Worm (Caenorhabditis elegans) whole organism, L1 larva: ENCODE data around the gene clec-25.
A peak's percentile ranks its signal among the peaks of the same experiment; 100 is the strongest.

ENCODE experiments used
- C04F5.9 ChIP-seq: sonication (generic microtip); optimal IDR thresholded peaks from 2 replicates; lab custom pipeline; 2016; ENCODE audit warnings: missing genetic modification characterization, missing compliant biosample characterization
- C34B4.2 ChIP-seq: sonication (generic microtip); optimal IDR thresholded peaks from 2 replicates; lab custom pipeline; 2017; ENCODE audit warnings: mild to moderate bottlenecking, missing genetic modification characterization, missing compliant biosample characterization
- F16B12.6 ChIP-seq: fragments of 150-350 bp; optimal IDR thresholded peaks from 2 replicates; lab custom pipeline; 2014; ENCODE audit warnings: missing biosample characterization, missing genetic modification characterization
- Y116A8C.19 ChIP-seq: sonication (generic microtip); optimal IDR thresholded peaks from 2 replicates; lab custom pipeline; 2016; ENCODE audit warnings: missing compliant biosample characterization, missing genetic modification characterization, borderline replicate concordance
- aha-1 ChIP-seq: fragments of 150-350 bp; optimal IDR thresholded peaks from 2 replicates; lab custom pipeline; 2014; ENCODE audit warnings: missing biosample characterization, missing genetic modification characterization
- ama-1 ChIP-seq: fragments of 150-350 bp; optimal IDR thresholded peaks from 2 replicates; lab custom pipeline; 2014
- blmp-1 ChIP-seq: fragments of 150-350 bp; optimal IDR thresholded peaks from 2 replicates; lab custom pipeline; 2014; ENCODE audit warnings: missing biosample characterization, missing genetic modification characterization
- ceh-63 ChIP-seq: fragments of 200-800 bp; sonication (Bioruptor generic); optimal IDR thresholded peaks from 2 replicates; lab custom pipeline; 2018; ENCODE audit warnings: mild to moderate bottlenecking, missing genetic modification characterization, missing compliant biosample characterization
- ceh-8 ChIP-seq: fragments of 200-800 bp; sonication (Bioruptor generic); optimal IDR thresholded peaks from 2 replicates; lab custom pipeline; 2018; ENCODE audit warnings: mild to moderate bottlenecking, missing genetic modification characterization, moderate library complexity, missing compliant biosample characterization
- ceh-90 ChIP-seq: sonication (generic microtip); optimal IDR thresholded peaks from 2 replicates; lab custom pipeline; 2016; ENCODE audit warnings: missing genetic modification characterization, missing compliant biosample characterization
- ces-1 ChIP-seq: fragments of 150-350 bp; optimal IDR thresholded peaks from 2 replicates; lab custom pipeline; 2014; ENCODE audit warnings: missing biosample characterization, missing genetic modification reagents, missing genetic modification characterization
- dpl-1 ChIP-seq, 3 experiments: fragments of 150-350 bp in 2 of 3; sonication (generic microtip) in 1 of 3; optimal IDR thresholded peaks; 2 replicates each; lab custom pipeline; 2014 to 2017; ENCODE audit warnings: missing biosample characterization in 3 of 3, missing genetic modification characterization in 3 of 3, missing genetic modification reagents in 3 of 3
- efl-1 ChIP-seq, 4 experiments: fragments of 150-350 bp; optimal IDR thresholded peaks in 3 of 4; peaks in 1 of 4; 1 replicate in 1 of 4; 2 replicates in 3 of 4; lab custom pipeline; 2014; ENCODE audit warnings: missing biosample characterization in 2 of 4, missing genetic modification characterization in 2 of 4, missing genetic modification reagents in 2 of 4
- egl-13 ChIP-seq: sonication (generic microtip); optimal IDR thresholded peaks from 2 replicates; lab custom pipeline; 2016; ENCODE audit warnings: missing genotype, missing genetic modification reagents, missing genetic modification characterization, missing compliant biosample characterization
- egl-27 ChIP-seq, 2 experiments: fragments of 150-350 bp in 1 of 2; sonication (generic microtip); optimal IDR thresholded peaks; 3 replicates each; lab custom pipeline; 2017 to 2018; ENCODE audit warnings: missing biosample characterization in 2 of 2, missing genetic modification characterization in 2 of 2, missing genetic modification reagents in 2 of 2
- elt-3 ChIP-seq, 6 experiments: fragments of 150-350 bp in 1 of 6; sonication (generic microtip); optimal IDR thresholded peaks; 2 replicates each; lab custom pipeline; 2017 to 2018; ENCODE audit warnings: missing biosample characterization in 6 of 6, missing genetic modification characterization in 6 of 6, inconsistent platforms in 1 of 6
- ets-5 ChIP-seq: fragments of 200-800 bp; sonication (Bioruptor generic); IDR thresholded peaks from 2 replicates; pipeline ENCODE4 v1.3.6; 2022; ENCODE audit warnings: missing genetic modification characterization, missing compliant biosample characterization
- fkh-10 ChIP-seq: sonication (generic microtip); optimal IDR thresholded peaks from 2 replicates; lab custom pipeline; 2017; ENCODE audit warnings: missing biosample characterization, missing genetic modification reagents, missing genetic modification characterization
- fkh-4 ChIP-seq: sonication (generic microtip); optimal IDR thresholded peaks from 2 replicates; lab custom pipeline; 2016; ENCODE audit warnings: missing compliant biosample characterization, missing genetic modification characterization, borderline replicate concordance
- fkh-8 ChIP-seq: sonication (generic microtip); optimal IDR thresholded peaks from 2 replicates; lab custom pipeline; 2016; ENCODE audit warnings: mild to moderate bottlenecking, missing genetic modification characterization, missing compliant biosample characterization
- fos-1 ChIP-seq: fragments of 150-350 bp; optimal IDR thresholded peaks from 2 replicates; lab custom pipeline; 2014; ENCODE audit warnings: missing biosample characterization, missing genetic modification characterization
- hlh-17 ChIP-seq: fragments of 200-800 bp; sonication (Bioruptor generic); optimal IDR thresholded peaks from 2 replicates; lab custom pipeline; 2018; ENCODE audit warnings: missing genetic modification characterization, mild to moderate bottlenecking, missing compliant biosample characterization, moderate library complexity, borderline replicate concordance
- hpl-2 ChIP-seq: fragments of 150-350 bp; optimal IDR thresholded peaks from 2 replicates; lab custom pipeline; 2014; ENCODE audit warnings: missing biosample characterization, missing genetic modification reagents, missing genetic modification characterization
- irx-1 ChIP-seq: sonication (generic microtip); optimal IDR thresholded peaks from 2 replicates; lab custom pipeline; 2016; ENCODE audit warnings: missing genetic modification characterization, missing compliant biosample characterization
- isw-1 ChIP-seq: fragments of 200-800 bp; sonication (Bioruptor generic); IDR thresholded peaks from 2 replicates; pipeline ENCODE4 v1.3.6; 2022; ENCODE audit warnings: missing genetic modification characterization, missing compliant biosample characterization
- jun-1 ChIP-seq: fragments of 150-350 bp; optimal IDR thresholded peaks from 2 replicates; lab custom pipeline; 2014; ENCODE audit warnings: missing biosample characterization, missing genetic modification reagents, missing genetic modification characterization
- lin-15B ChIP-seq: fragments of 150-350 bp; sonication (generic microtip); optimal IDR thresholded peaks from 3 replicates; lab custom pipeline; 2014; ENCODE audit warnings: missing biosample characterization, missing genetic modification characterization
- mdl-1 ChIP-seq, 2 experiments: fragments of 150-350 bp; optimal IDR thresholded peaks; 2 replicates each; lab custom pipeline; 2014 to 2017; ENCODE audit warnings: missing biosample characterization in 2 of 2, missing genetic modification characterization in 2 of 2, inconsistent platforms in 1 of 2
- nhr-12 ChIP-seq: sonication (generic microtip); optimal IDR thresholded peaks from 2 replicates; lab custom pipeline; 2017; ENCODE audit warnings: missing biosample characterization, missing genetic modification characterization
- nhr-19 ChIP-seq: fragments of 200-800 bp; sonication (Bioruptor generic); conservative IDR thresholded peaks from 2 replicates; pipeline ENCODE4 v1.3.6; 2022; ENCODE audit warnings: missing genetic modification characterization, missing compliant biosample characterization
- nhr-28 ChIP-seq: fragments of 150-350 bp; optimal IDR thresholded peaks from 2 replicates; lab custom pipeline; 2014; ENCODE audit warnings: missing biosample characterization, missing genetic modification characterization
- nhr-71 ChIP-seq: sonication (generic microtip); optimal IDR thresholded peaks from 2 replicates; lab custom pipeline; 2016; ENCODE audit warnings: mild to moderate bottlenecking, missing genetic modification characterization, moderate library complexity, missing compliant biosample characterization
- nhr-77 ChIP-seq: fragments of 150-350 bp; optimal IDR thresholded peaks from 2 replicates; lab custom pipeline; 2014; ENCODE audit warnings: missing biosample characterization, missing genetic modification characterization
- nhr-84 ChIP-seq: sonication (generic microtip); optimal IDR thresholded peaks from 2 replicates; lab custom pipeline; 2017; ENCODE audit warnings: missing biosample characterization, missing genetic modification characterization
- nhr-85 ChIP-seq: sonication (generic microtip); peaks from one replicate; lab custom pipeline; 2016; ENCODE audit warnings: missing genetic modification characterization, inconsistent platforms, missing compliant biosample characterization
- nhr-90 ChIP-seq: sonication (generic microtip); optimal IDR thresholded peaks from 2 replicates; lab custom pipeline; 2016; ENCODE audit warnings: mild to moderate bottlenecking, missing genetic modification characterization, missing compliant biosample characterization; ENCODE audit not compliant: poor library complexity
- pag-3 ChIP-seq: sonication (generic microtip); optimal IDR thresholded peaks from 2 replicates; lab custom pipeline; 2017; ENCODE audit warnings: missing genetic modification characterization, mild to moderate bottlenecking, missing compliant biosample characterization, antibody characterized with exemption, borderline replicate concordance; ENCODE audit not compliant: insufficient read depth
- rnt-1 ChIP-seq: sonication (generic microtip); optimal IDR thresholded peaks from 2 replicates; lab custom pipeline; 2016; ENCODE audit warnings: mild to moderate bottlenecking, missing genetic modification characterization, moderate library complexity, missing compliant biosample characterization
- sox-4 ChIP-seq: sonication (generic microtip); optimal IDR thresholded peaks from 2 replicates; lab custom pipeline; 2016; ENCODE audit warnings: missing genetic modification characterization, missing compliant biosample characterization
- sup-37 ChIP-seq: fragments of 200-800 bp; sonication (Bioruptor generic); optimal IDR thresholded peaks from 2 replicates; lab custom pipeline; 2018; ENCODE audit warnings: mild to moderate bottlenecking, missing genetic modification characterization, missing compliant biosample characterization
- tbx-2 ChIP-seq: sonication (generic microtip); optimal IDR thresholded peaks from 2 replicates; lab custom pipeline; 2016; ENCODE audit warnings: missing genetic modification characterization, missing compliant biosample characterization
- tlp-1 ChIP-seq: fragments of 150-350 bp; optimal IDR thresholded peaks from 2 replicates; lab custom pipeline; 2014; ENCODE audit warnings: missing biosample characterization, missing genetic modification characterization
- unc-30 ChIP-seq: sonication (generic microtip); optimal IDR thresholded peaks from 2 replicates; lab custom pipeline; 2017; ENCODE audit warnings: missing biosample characterization, missing genetic modification characterization
- unc-86 ChIP-seq: sonication (generic microtip); optimal IDR thresholded peaks from 2 replicates; lab custom pipeline; 2016; ENCODE audit warnings: missing genetic modification characterization, missing compliant biosample characterization
- zag-1 ChIP-seq: fragments of 150-350 bp; optimal IDR thresholded peaks from 2 replicates; lab custom pipeline; 2014; ENCODE audit warnings: missing biosample characterization, missing genetic modification characterization
- zip-4 ChIP-seq: fragments of 200-800 bp; sonication (Bioruptor generic); optimal IDR thresholded peaks from 2 replicates; lab custom pipeline; 2018; ENCODE audit warnings: mild to moderate bottlenecking, missing genetic modification characterization, moderate library complexity, missing compliant biosample characterization
- ztf-4 ChIP-seq: fragments of 150-350 bp; optimal IDR thresholded peaks from 2 replicates; lab custom pipeline; 2014; ENCODE audit warnings: missing biosample characterization, missing genetic modification characterization

clec-25 gene

DNA sequence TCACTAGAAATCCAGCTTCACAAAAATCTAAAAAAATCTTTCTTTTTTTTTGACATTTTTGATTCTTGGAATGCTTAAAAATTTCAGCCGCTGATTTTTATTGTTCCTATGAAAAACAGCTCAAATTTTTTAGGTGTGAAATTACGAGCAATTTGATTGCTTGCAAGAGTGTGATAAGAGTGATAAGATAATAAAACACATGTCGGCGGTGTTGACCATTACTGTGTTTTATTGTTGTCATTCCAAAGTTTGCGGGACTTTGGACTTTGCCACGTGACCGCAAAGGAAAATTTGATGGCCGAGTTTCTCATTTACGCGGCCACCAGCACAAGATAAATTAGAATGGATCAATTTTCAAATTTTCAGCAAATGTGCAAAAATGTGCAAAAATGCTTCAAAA, 26.3 kb upstream of the clec-25 start (continued):
- TF ChIP-seq aha-1 (no peak), sup-37 (GFP tag; lab: Kevin White, UChicago) (no peak), isw-1 (no peak), hpl-2 (GFP tag; lab: Kevin White, UChicago) (no peak), nhr-77 (no peak), Y116A8C.19 (no peak), F16B12.6 (tag; lab: Kevin White, UChicago) (no peak), ceh-8 (GFP tag; lab: Kevin White, UChicago) (no peak), nhr-19 (no peak; the same call in 1 of the 2 replicates), ama-1 (lab: Kevin White, UChicago) (no peak), nhr-85 (tag; lab: Kevin White, UChicago) (no peak), hlh-17 (no peak), dpl-1 (GFP tag; optimal IDR thresholded peaks at IDR 0.05; lab: Kevin White, UChicago) (peak in 1 of 3 experiments; percentile 18), nhr-71 (tag; lab: Kevin White, UChicago) (peak; percentile 27), efl-1 (optimal IDR thresholded peaks at IDR 0.05; lab: Kevin White, UChicago) (no peak), efl-1 (GFP tag; optimal IDR thresholded peaks at IDR 0.05 in 1 of 2; lab: Kevin White, UChicago) (peak in 1 of 2 experiments; percentile 12), blmp-1 (tag; lab: Kevin White, UChicago) (no peak), ces-1 (GFP tag; lab: Kevin White, UChicago) (no peak), jun-1 (tag; lab: Kevin White, UChicago) (no peak), nhr-12 (tag; lab: Kevin White, UChicago) (no peak), zag-1 (tag; lab: Kevin White, UChicago) (no peak), nhr-84 (tag; lab: Kevin White, UChicago) (no peak), unc-86 (no peak), elt-3 (tag; optimal IDR thresholded peaks at IDR 0.05; lab: Kevin White, UChicago) (peak in 2 of 6 experiments; percentile 40 to 72), ets-5 (GFP tag; lab: Robert Waterston, UW) (no peak), fkh-8 (tag; lab: Kevin White, UChicago) (no peak), fkh-4 (tag; lab: Kevin White, UChicago) (no peak), egl-27 (tag; optimal IDR thresholded peaks at IDR 0.05; lab: Kevin White, UChicago) (no peak), egl-13 (tag; lab: Kevin White, UChicago) (no peak), fos-1 (tag; lab: Kevin White, UChicago) (no peak), nhr-90 (tag; lab: Kevin White, UChicago) (peak; percentile 16), sox-4 (tag; lab: Kevin White, UChicago) (no peak), fkh-10 (no peak), lin-15B (tag; lab: Kevin White, UChicago) (no peak), nhr-28 (tag; lab: Kevin White, UChicago) (no peak), ceh-90 (tag; lab: Kevin White, UChicago) (no peak), unc-30 (tag; lab: Kevin White, UChicago) (no peak), pag-3 (tag; lab: Kevin White, UChicago) (no peak), mdl-1 (tag; optimal IDR thresholded peaks at IDR 0.05; lab: Kevin White, UChicago) (peak in 1 of 2 experiments; percentile 46), C34B4.2 (tag; lab: Kevin White, UChicago) (no peak), zip-4 (GFP tag; lab: Kevin White, UChicago) (no peak), C04F5.9 (tag; lab: Kevin White, UChicago) (no peak), ztf-4 (tag; lab: Kevin White, UChicago) (no peak), ceh-63 (GFP tag; lab: Kevin White, UChicago) (no peak), irx-1 (tag; lab: Kevin White, UChicago) (no peak), tlp-1 (tag; lab: Kevin White, UChicago) (peak; percentile 84), rnt-1 (tag; lab: Kevin White, UChicago) (no peak), tbx-2 (no peak)
